Worm (Caenorhabditis elegans): ENCODE measurements around the gene gtap-2.

DNA sequence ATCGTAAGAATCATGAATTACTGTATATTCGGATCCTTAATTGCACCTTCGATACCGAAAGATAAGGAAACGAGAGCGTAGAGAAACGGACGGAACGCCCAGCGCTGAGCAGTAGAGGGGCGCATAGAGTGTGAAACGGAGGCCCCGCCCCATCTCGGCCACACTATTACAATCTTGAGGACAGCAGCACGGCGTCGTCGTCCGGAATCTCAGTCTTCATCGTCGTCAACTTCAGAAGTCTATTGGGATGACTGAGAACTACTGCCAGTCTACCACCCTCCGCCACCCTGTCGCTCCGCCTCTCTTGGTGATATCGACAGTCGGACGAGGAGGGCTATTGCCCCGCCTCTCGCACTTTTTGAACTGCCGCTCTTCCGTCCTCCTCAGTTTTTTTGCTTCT, 43.6 kb upstream of the gtap-2 start:
- no peak for TF ChIP-seq fos-1 (tag; optimal IDR thresholded peaks at IDR 0.05)
- TF ChIP-seq ztf-4 (tag; optimal IDR thresholded peaks at IDR 0.05), result no peak
- no peak for TF ChIP-seq aly-2 (tag; optimal IDR thresholded peaks at IDR 0.05)
- no peak for TF ChIP-seq mdl-1 (tag; optimal IDR thresholded peaks at IDR 0.05)
- no peak for TF ChIP-seq nhr-12 (tag; optimal IDR thresholded peaks at IDR 0.05)
- TF ChIP-seq elt-3 (tag; optimal IDR thresholded peaks at IDR 0.05), result no peak
- TF ChIP-seq nhr-237 (tag; optimal IDR thresholded peaks at IDR 0.05), result no peak
- TF ChIP-seq R02D3.7 (tag; optimal IDR thresholded peaks at IDR 0.05), result no peak

All from whole organism, L2 larva.